Worm (Caenorhabditis elegans): ENCODE data around the gene F18E9.4.

The F18E9.4 gene

ce11 chrX:8550099-8550498, 30.2 kb upstream of the F18E9.4 start (continued):
- no peak for TF ChIP-seq saeg-2 (GFP tag; IDR thresholded peaks at IDR 0.05)
- TF ChIP-seq lin-13 (GFP tag; optimal IDR thresholded peaks at IDR 0.05) = no peak
- peak; percentile 84 for TF ChIP-seq hlh-30 (tag; optimal IDR thresholded peaks at IDR 0.05; ENCODE audit: insufficient read depth)

ce11 chrX:8551687-8552327, 28.5 kb upstream of the F18E9.4 start, which contains the start of gene dhhc-14:
TSS of gene dhhc-14 (plus strand) at chrX:8552277.
- TF ChIP-seq snpc-4 (tag; optimal IDR thresholded peaks at IDR 0.05) (no peak), snpc-1.2 (GFP tag; IDR thresholded peaks at IDR 0.05) (no peak), set-16 (GFP tag; IDR thresholded peaks at IDR 0.05) (peak; percentile 22; the same call in 1 of the 2 replicates), duxl-1 (tag; optimal IDR thresholded peaks at IDR 0.05; ENCODE audit: poor library complexity) (no peak), mdl-1 (tag; optimal IDR thresholded peaks at IDR 0.05) (peak; percentile 35 to 80), daf-12 (tag; optimal IDR thresholded peaks at IDR 0.05) (no peak), skn-1 (tag; optimal IDR thresholded peaks at IDR 0.05) (no peak), nhr-41 (GFP tag; IDR thresholded peaks at IDR 0.05) (no peak), ceh-82 (tag; optimal IDR thresholded peaks at IDR 0.05) (no peak), sdz-12 (GFP tag; optimal IDR thresholded peaks at IDR 0.05) (no peak), zag-1 (tag; optimal IDR thresholded peaks at IDR 0.05) (no peak), egl-43 (GFP tag; IDR thresholded peaks at IDR 0.05) (no peak), zfp-2 (tag; optimal IDR thresholded peaks at IDR 0.05) (no peak), T20F7.1 (GFP tag; optimal IDR thresholded peaks at IDR 0.05) (no peak), hmg-1.1 (GFP tag; IDR thresholded peaks at IDR 0.05) (peak; percentile 63), hlh-30 (tag; optimal IDR thresholded peaks at IDR 0.05; ENCODE audit: insufficient read depth) (peak; percentile 58), ceh-32 (tag; optimal IDR thresholded peaks at IDR 0.05; ENCODE audit: poor library complexity) (no peak), vab-7 (GFP tag; IDR thresholded peaks at IDR 0.05) (no peak), lin-38 (GFP tag; IDR thresholded peaks at IDR 0.05) (peak; percentile 89), aha-1 (tag) (peak; percentile 98), jun-1 (tag; optimal IDR thresholded peaks at IDR 0.05) (no peak), F44E2.7 (GFP tag; IDR thresholded peaks at IDR 0.05) (no peak), lin-39 (tag; optimal IDR thresholded peaks at IDR 0.05) (no peak), ztf-7 (tag; optimal IDR thresholded peaks at IDR 0.05) (no peak), lin-13 (GFP tag; optimal IDR thresholded peaks at IDR 0.05) (no peak), zip-11 (GFP tag; IDR thresholded peaks at IDR 0.05) (no peak), madf-9 (GFP tag; conservative IDR thresholded peaks at IDR 0.05) (peak; percentile 46; the same call in 1 of the 2 replicates), F37D6.2 (tag; optimal IDR thresholded peaks at IDR 0.05) (peak; percentile 5), ceh-62 (tag; optimal IDR thresholded peaks at IDR 0.05) (no peak), unc-62 (GFP tag; optimal IDR thresholded peaks at IDR 0.05 in 1 of 2) (peak in 1 of 2 experiments; percentile 24), unc-62 (tag; optimal IDR thresholded peaks at IDR 0.05) (no peak), mxl-2 (GFP tag; conservative IDR thresholded peaks at IDR 0.05) (no peak), zfp-3 (GFP tag; conservative IDR thresholded peaks at IDR 0.05) (no peak), lir-3 (tag; optimal IDR thresholded peaks at IDR 0.05) (no peak), nhr-48 (tag; optimal IDR thresholded peaks at IDR 0.05) (no peak), Y105C5A.15 (GFP tag; IDR thresholded peaks at IDR 0.05) (no peak), ceh-44 (GFP tag; IDR thresholded peaks at IDR 0.05) (no peak), daf-19 (GFP tag; conservative IDR thresholded peaks at IDR 0.05) (no peak), ctbp-1 (GFP tag; IDR thresholded peaks at IDR 0.05) (no peak), mes-2 (tag; optimal IDR thresholded peaks at IDR 0.05; ENCODE audit: poor library complexity, severe bottlenecking) (peak; percentile 58), dmd-6 (GFP tag; IDR thresholded peaks at IDR 0.05) (no peak), spr-1 (tag; optimal IDR thresholded peaks at IDR 0.05) (no peak), ceh-28 (tag; optimal IDR thresholded peaks at IDR 0.05) (no peak), hlh-11 (tag; optimal IDR thresholded peaks at IDR 0.05) (peak; percentile 37), Y5F2A.4 (GFP tag; optimal IDR thresholded peaks at IDR 0.05) (no peak), mxl-3 (GFP tag; optimal IDR thresholded peaks at IDR 0.05) (no peak), ZK337.2 (GFP tag; IDR thresholded peaks at IDR 0.05) (no peak), mep-1 (tag; optimal IDR thresholded peaks at IDR 0.05) (peak; percentile 62)
